Worm (Caenorhabditis elegans): ENCODE data around the gene Y45F10C.6.
"Not testable (repeated sequence)": the region's sequence is repeated elsewhere in the genome, so short reads cannot be mapped to it uniquely, and the experiment has no call there.

The Y45F10C.6 gene

DNA sequence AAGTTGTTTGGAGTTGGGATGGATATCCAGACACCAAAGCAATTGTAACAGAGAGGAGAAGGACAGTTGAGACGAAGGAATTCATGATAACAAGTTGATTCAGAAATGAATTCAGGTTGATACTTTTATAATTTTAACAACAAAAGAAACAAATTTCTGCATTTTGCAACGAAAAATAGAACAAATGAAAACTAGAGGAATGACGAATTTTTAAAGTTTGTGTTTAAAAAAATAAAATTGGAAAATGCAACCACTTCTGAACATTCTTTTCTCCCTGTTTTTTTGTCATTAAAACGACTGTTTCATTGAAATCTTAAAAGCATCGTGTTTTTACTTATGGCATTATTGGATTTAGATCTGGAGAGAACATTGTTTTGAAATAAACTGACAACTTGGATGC lies 712 bp upstream of the Y45F10C.6 start, which contains the start of gene C08F11.12:
C08F11.12 (minus strand) TSS at position 101 of the 400 bp plus-strand sequence.
- not testable (repeated sequence) for TF ChIP-seq nhr-28, ztf-11, unc-39 (tag; optimal IDR thresholded peaks at IDR 0.05)

DNA sequence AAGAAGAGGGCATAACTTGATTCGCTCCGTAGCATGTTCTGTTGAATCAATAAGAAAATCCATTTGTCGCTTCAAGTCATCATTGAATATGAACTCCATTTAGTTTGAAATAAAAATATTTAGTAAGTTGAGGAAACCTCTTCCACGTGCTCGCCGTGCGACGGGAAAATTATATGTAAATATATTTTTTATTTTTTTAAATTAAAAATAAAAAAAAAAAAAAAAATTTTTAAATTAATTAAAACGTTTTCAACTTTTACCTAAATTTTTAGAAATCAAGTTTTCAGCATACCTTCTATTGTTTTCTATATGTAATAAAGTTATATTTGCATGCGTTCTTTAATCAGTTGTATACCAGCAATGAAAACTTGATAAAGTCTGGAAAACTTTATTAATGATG lies 7.3 kb downstream of the Y45F10C.6 start, which contains the start of gene Y45F10C.1:
Y45F10C.1 (minus strand) TSS at position 101 of the 400 bp plus-strand sequence.
- not testable (repeated sequence) for TF ChIP-seq mep-1, lsy-2, elt-3 (tag; optimal IDR thresholded peaks at IDR 0.05)

DNA sequence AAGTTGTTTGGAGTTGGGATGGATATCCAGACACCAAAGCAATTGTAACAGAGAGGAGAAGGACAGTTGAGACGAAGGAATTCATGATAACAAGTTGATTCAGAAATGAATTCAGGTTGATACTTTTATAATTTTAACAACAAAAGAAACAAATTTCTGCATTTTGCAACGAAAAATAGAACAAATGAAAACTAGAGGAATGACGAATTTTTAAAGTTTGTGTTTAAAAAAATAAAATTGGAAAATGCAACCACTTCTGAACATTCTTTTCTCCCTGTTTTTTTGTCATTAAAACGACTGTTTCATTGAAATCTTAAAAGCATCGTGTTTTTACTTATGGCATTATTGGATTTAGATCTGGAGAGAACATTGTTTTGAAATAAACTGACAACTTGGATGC lies 10.4 kb downstream of the Y45F10C.6 start, which contains the start of gene Y45F10C.2:
Y45F10C.2 (minus strand) TSS at position 101 of the 400 bp plus-strand sequence.
- TF ChIP-seq bed-3 (GFP tag; optimal IDR thresholded peaks at IDR 0.05); cnd-1 (tag; optimal IDR thresholded peaks at IDR 0.05); zip-8 (tag; optimal IDR thresholded peaks at IDR 0.05): not testable (repeated sequence)

DNA sequence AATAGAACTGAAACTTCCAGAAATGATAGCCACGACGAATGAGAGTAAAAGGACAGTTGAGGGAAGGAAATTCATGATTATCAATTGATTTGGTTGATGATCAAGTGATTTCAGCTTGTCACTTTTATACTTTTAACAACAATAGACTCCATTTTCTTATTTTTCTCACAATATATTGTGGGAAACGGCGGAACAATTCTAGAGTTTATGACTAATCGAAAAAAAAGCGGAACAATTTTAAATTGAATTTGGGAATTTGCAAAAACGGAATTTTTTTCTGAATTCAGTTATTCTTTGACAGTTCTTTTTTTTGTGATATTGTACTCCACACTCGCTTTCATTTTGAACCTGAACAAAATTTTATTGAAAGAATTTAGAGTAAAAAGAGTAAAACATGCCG lies 12.0 kb downstream of the Y45F10C.6 start, which contains the start of gene Y45F10C.4:
Y45F10C.4 (minus strand) TSS at position 101 of the 400 bp plus-strand sequence.
- TF ChIP-seq ceh-83 (GFP tag; optimal IDR thresholded peaks at IDR 0.05) (no peak), ceh-39 (tag; optimal IDR thresholded peaks at IDR 0.05) (no peak), sptf-1 (tag; optimal IDR thresholded peaks at IDR 0.05) (no peak), unc-39 (tag; optimal IDR thresholded peaks at IDR 0.05) (no peak), mep-1 (tag; optimal IDR thresholded peaks at IDR 0.05) (no peak), bed-3 (GFP tag; optimal IDR thresholded peaks at IDR 0.05) (no peak), nhr-2 (tag; optimal IDR thresholded peaks at IDR 0.05) (no peak), tbx-8 (GFP tag; optimal IDR thresholded peaks at IDR 0.05) (no peak), pha-4 (tag; optimal IDR thresholded peaks at IDR 0.05) (no peak), nhr-28 (tag; optimal IDR thresholded peaks at IDR 0.05) (no peak), nhr-237 (tag; optimal IDR thresholded peaks at IDR 0.05) (no peak)

DNA sequence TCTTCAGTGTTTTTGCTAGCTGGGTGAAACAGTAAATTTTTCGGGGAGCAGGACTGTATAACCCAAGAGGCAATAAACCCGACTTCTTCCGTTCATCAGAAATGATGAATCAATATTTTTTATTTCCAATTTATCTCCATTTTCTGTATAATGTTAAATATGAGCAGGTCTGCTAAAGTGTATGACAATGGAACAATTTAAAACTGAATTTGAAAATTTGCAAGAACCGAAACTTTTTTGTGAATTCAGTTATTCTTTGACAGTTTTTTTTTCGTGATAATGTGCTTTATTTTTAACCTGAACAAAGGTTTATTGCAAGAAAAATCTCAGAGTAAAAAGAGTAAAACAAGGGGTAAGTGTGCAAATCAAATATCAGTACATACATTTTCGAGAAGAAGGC lies 12.9 kb downstream of the Y45F10C.6 start:
- TF ChIP-seq zip-8 (tag; optimal IDR thresholded peaks at IDR 0.05): no peak
- no peak for TF ChIP-seq mep-1 (tag; optimal IDR thresholded peaks at IDR 0.05)
- TF ChIP-seq hlh-1 (tag; optimal IDR thresholded peaks at IDR 0.05): no peak
- TF ChIP-seq lsy-2 (tag; optimal IDR thresholded peaks at IDR 0.05): no peak
- no peak for TF ChIP-seq M03D4.4 (tag; optimal IDR thresholded peaks at IDR 0.05)
- no peak for TF ChIP-seq elt-1 (tag; optimal IDR thresholded peaks at IDR 0.05; ENCODE audit: borderline replicate concordance, insufficient read depth)
- no peak for TF ChIP-seq ceh-39 (tag; optimal IDR thresholded peaks at IDR 0.05)
- no peak for TF ChIP-seq unc-120 (tag; optimal IDR thresholded peaks at IDR 0.05; ENCODE audit: poor library complexity, severe bottlenecking)
- TF ChIP-seq elt-3 (tag; optimal IDR thresholded peaks at IDR 0.05): no peak
- no peak for TF ChIP-seq nhr-28 (tag; optimal IDR thresholded peaks at IDR 0.05)
- TF ChIP-seq bed-3 (GFP tag; optimal IDR thresholded peaks at IDR 0.05): no peak
- no peak for TF ChIP-seq nhr-76 (tag; optimal IDR thresholded peaks at IDR 0.05)
- TF ChIP-seq sptf-1 (tag; optimal IDR thresholded peaks at IDR 0.05): no peak
- TF ChIP-seq ham-2 (GFP tag; optimal IDR thresholded peaks at IDR 0.05): no peak
- no peak for TF ChIP-seq unc-39 (tag; optimal IDR thresholded peaks at IDR 0.05)

DNA sequence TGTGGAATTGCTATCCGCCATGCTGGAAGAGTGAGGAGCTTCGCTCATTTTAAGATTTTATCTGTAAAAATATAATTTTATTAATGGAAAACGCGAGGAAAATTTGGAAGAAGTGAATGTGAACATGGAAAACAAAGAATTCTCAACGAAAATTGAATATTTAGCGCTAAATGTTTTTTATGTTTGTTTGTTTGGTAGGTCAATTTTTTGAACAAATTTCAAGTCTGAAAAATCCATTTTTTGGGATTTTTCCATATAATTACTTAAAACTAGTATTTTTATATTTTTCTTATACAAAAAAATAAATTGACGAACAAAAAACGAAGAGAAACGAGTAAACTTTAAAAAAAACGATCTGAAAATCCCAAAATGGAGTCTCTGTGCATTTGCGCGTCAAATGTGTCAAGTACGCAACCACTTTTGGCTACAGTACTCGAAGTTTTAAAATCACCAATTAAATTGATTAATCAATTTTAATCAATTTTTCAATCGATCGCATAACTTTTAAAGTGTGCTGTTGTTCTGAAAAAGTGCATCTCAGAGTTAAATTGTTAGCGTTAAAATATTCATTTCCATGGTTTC lies 14.8 kb downstream of the Y45F10C.6 start, which contains the start of gene fbxa-215:
fbxa-215 (minus strand) TSS at position 61 of the 582 bp plus-strand sequence.
- no peak for TF ChIP-seq nhr-28 (tag; optimal IDR thresholded peaks at IDR 0.05)
- TF ChIP-seq tbx-8 (GFP tag; optimal IDR thresholded peaks at IDR 0.05): no peak
- no peak for TF ChIP-seq mep-1 (tag; optimal IDR thresholded peaks at IDR 0.05)
- no peak for TF ChIP-seq ceh-43 (GFP tag; optimal IDR thresholded peaks at IDR 0.05)
- no peak for TF ChIP-seq elt-1 (tag; optimal IDR thresholded peaks at IDR 0.05; ENCODE audit: borderline replicate concordance, insufficient read depth)
- no peak for TF ChIP-seq nhr-12 (tag; optimal IDR thresholded peaks at IDR 0.05)
- TF ChIP-seq flh-1 (GFP tag; optimal IDR thresholded peaks at IDR 0.05): no peak
- no peak for TF ChIP-seq ztf-11 (tag; optimal IDR thresholded peaks at IDR 0.05)
- TF ChIP-seq drap-1 (GFP tag; optimal IDR thresholded peaks at IDR 0.05): no peak

Measured in whole organism, mixed stage, embryonic.